Worm (Caenorhabditis elegans): Measurements from ENCODE around the gene ostf-4.

The ostf-4 gene

ce11 chrIII:10351595-10352207 lies 33.3 kb upstream of the ostf-4 start, which contains the start of gene T07C4.3 (continued):
- TF ChIP-seq nfya-2 (GFP tag; IDR thresholded peaks at IDR 0.05) (no peak), ztf-6 (GFP tag; IDR thresholded peaks at IDR 0.05) (no peak), K11D2.4 (GFP tag; IDR thresholded peaks at IDR 0.05) (no peak), F10E7.11 (tag; optimal IDR thresholded peaks at IDR 0.05) (no peak), dox-1 (GFP tag; IDR thresholded peaks at IDR 0.05) (0 out of 2 replicates have a peak, but pooled peaks have one; percentile 19), mcd-1 (GFP tag; IDR thresholded peaks at IDR 0.05) (no peak), nfyb-1 (GFP tag; IDR thresholded peaks at IDR 0.05) (no peak), C06A6.2 (GFP tag; conservative IDR thresholded peaks at IDR 0.05) (no peak), repo-1 (tag; optimal IDR thresholded peaks at IDR 0.05) (no peak), unc-130 (GFP tag; optimal IDR thresholded peaks at IDR 0.05) (no peak), nhr-27 (tag; optimal IDR thresholded peaks at IDR 0.05) (no peak), F52B5.7 (tag; optimal IDR thresholded peaks at IDR 0.05) (no peak), Y95B8A.8 (GFP tag; IDR thresholded peaks at IDR 0.05) (no peak), somi-1 (GFP tag; optimal IDR thresholded peaks at IDR 0.05) (no peak), T07F8.4 (tag; optimal IDR thresholded peaks at IDR 0.05) (no peak), egl-44 (GFP tag; IDR thresholded peaks at IDR 0.05) (no peak), sea-2 (GFP tag; IDR thresholded peaks at IDR 0.05) (no peak), madf-6 (GFP tag; IDR thresholded peaks at IDR 0.05) (peak; percentile 79), aptf-3 (GFP tag; IDR thresholded peaks at IDR 0.05) (no peak), lin-54 (GFP tag; optimal IDR thresholded peaks at IDR 0.05) (peak; percentile 33), ztf-22 (GFP tag; optimal IDR thresholded peaks at IDR 0.05) (no peak), ekl-4 (GFP tag; IDR thresholded peaks at IDR 0.05) (no peak), lsl-1 (GFP tag; optimal IDR thresholded peaks at IDR 0.05) (peak; percentile 83), madf-8 (GFP tag; conservative IDR thresholded peaks at IDR 0.05) (peak; percentile 59), ccch-3 (GFP tag; optimal IDR thresholded peaks at IDR 0.05) (no peak), bed-2 (GFP tag; IDR thresholded peaks at IDR 0.05) (no peak), chd-7 (tag; optimal IDR thresholded peaks at IDR 0.05) (no peak), lag-1 (GFP tag; IDR thresholded peaks at IDR 0.05) (no peak), F33H1.4 (GFP tag; IDR thresholded peaks at IDR 0.05) (peak; percentile 49; the same call in 1 of the 2 replicates), snpc-3.4 (tag; optimal IDR thresholded peaks at IDR 0.05) (no peak), cebp-1 (GFP tag; IDR thresholded peaks at IDR 0.05) (no peak), cebp-1 (tag; optimal IDR thresholded peaks at IDR 0.05) (no peak), attf-6 (GFP tag; IDR thresholded peaks at IDR 0.05) (no peak), nhr-120 (GFP tag; IDR thresholded peaks at IDR 0.05) (no peak), lir-1 (GFP tag; conservative IDR thresholded peaks at IDR 0.05) (no peak), madf-10 (tag; optimal IDR thresholded peaks at IDR 0.05) (no peak), F37B4.10 (GFP tag; IDR thresholded peaks at IDR 0.05) (no peak), Y56A3A.18 (GFP tag; IDR thresholded peaks at IDR 0.05) (no peak), snpc-1.3 (tag; optimal IDR thresholded peaks at IDR 0.05; ENCODE audit: insufficient read depth) (no peak), ets-4 (GFP tag; optimal IDR thresholded peaks at IDR 0.05) (no peak), ztf-28 (GFP tag; IDR thresholded peaks at IDR 0.05) (no peak), madf-3 (GFP tag; IDR thresholded peaks at IDR 0.05) (no peak), ceh-40 (GFP tag; IDR thresholded peaks at IDR 0.05) (no peak), B0261.1 (tag; optimal IDR thresholded peaks at IDR 0.05) (no peak), die-1 (tag; optimal IDR thresholded peaks at IDR 0.05) (no peak), F55B11.4 (tag; optimal IDR thresholded peaks at IDR 0.05; ENCODE audit: borderline replicate concordance, insufficient read depth) (no peak), nhr-90 (tag; optimal IDR thresholded peaks at IDR 0.05) (no peak), C17E4.6 (GFP tag; IDR thresholded peaks at IDR 0.05) (no peak), mes-4 (tag; optimal IDR thresholded peaks at IDR 0.05) (no peak)

Data from whole organism, young adult.